Worm (Caenorhabditis elegans): ENCODE results near the gene ttr-27.

Gene ttr-27

ce11 chrV:12905074-12905473, 1.2 kb upstream of the ttr-27 start, which contains the start of gene ttr-28:
Gene ttr-28 (minus strand): TSS chrV:12905174.
- TF ChIP-seq pag-3 (tag; optimal IDR thresholded peaks at IDR 0.05; ENCODE audit: borderline replicate concordance) (no peak), pqm-1 (tag; optimal IDR thresholded peaks at IDR 0.05) (no peak), ceh-19 (GFP tag; optimal IDR thresholded peaks at IDR 0.05) (no peak), rnt-1 (tag; optimal IDR thresholded peaks at IDR 0.05) (no peak)

- TF ChIP-seq pat-9 (tag; optimal IDR thresholded peaks at IDR 0.05): no peak
- no peak for TF ChIP-seq unc-3 (GFP tag; conservative IDR thresholded peaks at IDR 0.05)
- no peak for TF ChIP-seq unc-3 (tag; optimal IDR thresholded peaks at IDR 0.05)
- no peak for TF ChIP-seq ref-2 (tag; optimal IDR thresholded peaks at IDR 0.05)
- TF ChIP-seq hlh-13 (GFP tag; optimal IDR thresholded peaks at IDR 0.05): no peak
- no peak for TF ChIP-seq sdc-2 (tag; optimal IDR thresholded peaks at IDR 0.05)
- no peak for TF ChIP-seq pqm-1 (tag; optimal IDR thresholded peaks at IDR 0.05)
- TF ChIP-seq ceh-6 (GFP tag; optimal IDR thresholded peaks at IDR 0.05): no peak
- peak; percentile 95 for TF ChIP-seq unc-42 (tag; optimal IDR thresholded peaks at IDR 0.05)
- no peak for TF ChIP-seq che-1 (tag; optimal IDR thresholded peaks at IDR 0.05)
Observed at ce11 chrV:12901301-12901700, 2.6 kb downstream of the ttr-27 start.

ce11 chrV:12898583-12899232, 5.2 kb downstream of the ttr-27 start:
- TF ChIP-seq ceh-19 (GFP tag; optimal IDR thresholded peaks at IDR 0.05) (peak; percentile 40), ceh-34 (tag; optimal IDR thresholded peaks at IDR 0.05) (peak; percentile 47), ahr-1 (tag; optimal IDR thresholded peaks at IDR 0.05) (no peak), unc-42 (tag; optimal IDR thresholded peaks at IDR 0.05) (no peak)

- no peak for TF ChIP-seq sdc-2 (tag; optimal IDR thresholded peaks at IDR 0.05)
- TF ChIP-seq hlh-6 (tag; optimal IDR thresholded peaks at IDR 0.05): no peak
- peak; percentile 64 for TF ChIP-seq ceh-31 (tag; optimal IDR thresholded peaks at IDR 0.05)
- TF ChIP-seq pha-2 (tag; optimal IDR thresholded peaks at IDR 0.05): no peak
- TF ChIP-seq ceh-2 (tag; optimal IDR thresholded peaks at IDR 0.05): no peak
- TF ChIP-seq C38D4.7 (GFP tag; optimal IDR thresholded peaks at IDR 0.05): no peak
- TF ChIP-seq ceh-19 (GFP tag; optimal IDR thresholded peaks at IDR 0.05): no peak
- TF ChIP-seq hlh-13 (GFP tag; optimal IDR thresholded peaks at IDR 0.05): no peak
- TF ChIP-seq ref-2 (tag; optimal IDR thresholded peaks at IDR 0.05): no peak
- TF ChIP-seq pag-3 (tag; optimal IDR thresholded peaks at IDR 0.05; ENCODE audit: borderline replicate concordance): no peak
- TF ChIP-seq fkh-10 (GFP tag; optimal IDR thresholded peaks at IDR 0.05): no peak
- peak; percentile 27 for TF ChIP-seq tbx-2 (tag; optimal IDR thresholded peaks at IDR 0.05)
- TF ChIP-seq zip-5 (tag; optimal IDR thresholded peaks at IDR 0.05): no peak
- peak; percentile 92 for TF ChIP-seq unc-42 (tag; optimal IDR thresholded peaks at IDR 0.05)
- TF ChIP-seq fkh-6 (tag; optimal IDR thresholded peaks at IDR 0.05): no peak
- TF ChIP-seq Y22D7AL.16 (tag; optimal IDR thresholded peaks at IDR 0.05): no peak
- peak; percentile 55 for TF ChIP-seq pax-1 (tag; optimal IDR thresholded peaks at IDR 0.05)
- TF ChIP-seq ceh-30 (tag; optimal IDR thresholded peaks at IDR 0.05): no peak
- no peak for TF ChIP-seq hlh-30 (tag; optimal IDR thresholded peaks at IDR 0.05; ENCODE audit: insufficient read depth)
- TF ChIP-seq unc-55 (GFP tag; optimal IDR thresholded peaks at IDR 0.05): no peak
- TF ChIP-seq syd-9 (tag; optimal IDR thresholded peaks at IDR 0.05): no peak
Observed at ce11 chrV:12897338-12897737, 6.6 kb downstream of the ttr-27 start.

ce11 chrV:12896850-12897249, 7.0 kb downstream of the ttr-27 start:
- TF ChIP-seq unc-55 (GFP tag; optimal IDR thresholded peaks at IDR 0.05) (peak; percentile 47), F13H6.1 (tag; optimal IDR thresholded peaks at IDR 0.05) (no peak)

ce11 chrV:12895772-12896171, 8.1 kb downstream of the ttr-27 start, which contains the start of gene ttbk-7:
Gene ttbk-7 (minus strand): TSS chrV:12895872.
- TF ChIP-seq pag-3 (tag; optimal IDR thresholded peaks at IDR 0.05; ENCODE audit: borderline replicate concordance) (no peak), mec-3 (tag; optimal IDR thresholded peaks at IDR 0.05; ENCODE audit: borderline replicate concordance) (no peak), ceh-9 (tag; optimal IDR thresholded peaks at IDR 0.05) (no peak), hlh-13 (GFP tag; optimal IDR thresholded peaks at IDR 0.05) (no peak), hlh-8 (tag; optimal IDR thresholded peaks at IDR 0.05) (peak; percentile 33), fkh-6 (tag; optimal IDR thresholded peaks at IDR 0.05) (peak; percentile 21), lim-6 (tag; optimal IDR thresholded peaks at IDR 0.05) (no peak), ceh-14 (tag; optimal IDR thresholded peaks at IDR 0.05) (no peak), unc-42 (tag; optimal IDR thresholded peaks at IDR 0.05) (peak; percentile 9), sox-4 (tag; optimal IDR thresholded peaks at IDR 0.05) (no peak), unc-86 (tag; optimal IDR thresholded peaks at IDR 0.05) (no peak), fkh-10 (GFP tag; optimal IDR thresholded peaks at IDR 0.05) (no peak), nhr-232 (tag; optimal IDR thresholded peaks at IDR 0.05) (no peak), ceh-24 (tag; optimal IDR thresholded peaks at IDR 0.05) (no peak)
